Fruit fly (Drosophila melanogaster): ENCODE data around the gene CG2258.
A peak's percentile ranks its signal among the peaks of the same experiment; 100 is the strongest.

The CG2258 gene

DNA sequence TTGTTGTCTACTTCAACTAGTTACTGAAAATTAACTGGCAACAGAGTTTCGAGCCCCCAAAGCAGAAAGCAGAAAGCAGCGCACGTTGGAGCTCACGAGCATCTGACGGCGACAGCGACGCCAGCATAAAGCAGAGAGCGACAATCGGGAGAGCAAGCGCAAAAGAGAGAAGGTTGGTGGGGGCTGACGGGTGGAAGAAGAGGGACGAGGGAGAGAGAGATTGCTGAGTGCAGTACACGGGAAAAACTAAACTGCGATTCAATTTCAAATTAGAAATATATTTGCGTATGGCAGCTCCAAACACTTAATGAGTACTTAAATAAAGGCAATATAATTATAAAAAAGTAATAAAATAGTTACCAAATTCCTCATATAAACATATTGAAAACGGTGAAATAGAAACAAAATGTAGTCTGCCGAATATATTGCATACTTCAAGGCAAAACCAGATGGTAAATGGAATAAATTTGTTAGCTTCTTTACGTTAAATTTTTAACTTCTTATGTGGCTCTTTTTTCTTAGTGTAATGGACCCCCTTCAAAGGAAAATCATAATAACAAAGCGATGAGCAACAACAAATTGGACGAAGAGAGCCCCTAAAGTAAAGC lies 9.7 kb downstream of the CG2258 start (continued):
- TF ChIP-seq CG6272 (GFP tag; IDR thresholded peaks at IDR 0.05) (peak; percentile 90), lov (optimal IDR thresholded peaks at IDR 0.05) (no peak), lov (GFP tag; IDR thresholded peaks at IDR 0.05) (peak; percentile 75; the same call in 2 of the 3 replicates), Sry-β (GFP tag; optimal IDR thresholded peaks at IDR 0.05) (peak; percentile 57), CG8924 (tag; optimal IDR thresholded peaks at IDR 0.05) (peak; percentile 97), gcm (GFP tag; optimal IDR thresholded peaks at IDR 0.05) (peak; percentile 93), mam (GFP tag; optimal IDR thresholded peaks at IDR 0.05) (peak; percentile 86), CG4617 (GFP tag; optimal IDR thresholded peaks at IDR 0.05; ENCODE audit: borderline replicate concordance) (peak; percentile 68), Ptx1 (GFP tag; IDR thresholded peaks at IDR 0.05) (peak; percentile 96), Tbp (GFP tag; optimal IDR thresholded peaks at IDR 0.05) (no peak), her (GFP tag; optimal IDR thresholded peaks at IDR 0.05) (peak; percentile 57), gem (tag; optimal IDR thresholded peaks at IDR 0.05) (peak; percentile 98), pros (GFP tag; optimal IDR thresholded peaks at IDR 0.05) (peak; percentile 66), bigmax (GFP tag; optimal IDR thresholded peaks at IDR 0.05) (no peak), CG14860 (GFP tag; IDR thresholded peaks at IDR 0.05; ENCODE audit: partially characterized antibody) (no peak), pb (GFP tag; optimal IDR thresholded peaks at IDR 0.05) (peak; percentile 61), Bgb (GFP tag; IDR thresholded peaks at IDR 0.05; ENCODE audit: partially characterized antibody) (0 out of 2 replicates have a peak, but pooled peaks have one; percentile 17), NC2β (GFP tag; optimal IDR thresholded peaks at IDR 0.05) (peak; percentile 68), wek (GFP tag; optimal IDR thresholded peaks at IDR 0.05) (peak; percentile 75), Stat92E (GFP tag; optimal IDR thresholded peaks at IDR 0.05) (peak in 1 of 3 experiments; percentile 90), CG2129 (GFP tag; IDR thresholded peaks at IDR 0.05; ENCODE audit: partially characterized antibody) (no peak), CG17912 (GFP tag; optimal IDR thresholded peaks at IDR 0.05) (peak; percentile 81), CG5180 (GFP tag; optimal IDR thresholded peaks at IDR 0.05) (peak; percentile 90), CG8944 (GFP tag; optimal IDR thresholded peaks at IDR 0.05) (peak; percentile 76), btn (GFP tag; optimal IDR thresholded peaks at IDR 0.05) (peak; percentile 6), maf-S (GFP tag; optimal IDR thresholded peaks at IDR 0.05) (peak; percentile 77), emc (GFP tag; optimal IDR thresholded peaks at IDR 0.05) (peak; percentile 60), CG3407 (GFP tag; optimal IDR thresholded peaks at IDR 0.05) (peak; percentile 89), Dek (tag; optimal IDR thresholded peaks at IDR 0.05) (peak; percentile 94), CG11723 (GFP tag; optimal IDR thresholded peaks at IDR 0.05) (peak; percentile 92), slbo (GFP tag; IDR thresholded peaks at IDR 0.05) (peak; percentile 92), CG2875 (GFP tag; optimal IDR thresholded peaks at IDR 0.05) (peak; percentile 89), CG31388 (GFP tag; optimal IDR thresholded peaks at IDR 0.05) (peak; percentile 78), sc (optimal IDR thresholded peaks at IDR 0.05) (no peak), sc (GFP tag; optimal IDR thresholded peaks at IDR 0.05) (peak; percentile 91), z (GFP tag; IDR thresholded peaks at IDR 0.05) (peak; percentile 48; the same call in 1 of the 3 replicates), CG11696 (GFP tag; IDR thresholded peaks at IDR 0.05) (peak; percentile 57; the same call in 1 of the 2 replicates), en (GFP tag; optimal IDR thresholded peaks at IDR 0.05) (peak; percentile 30), CG11398 (GFP tag; optimal IDR thresholded peaks at IDR 0.05) (peak; percentile 43), CG18262 (tag; optimal IDR thresholded peaks at IDR 0.05) (peak; percentile 97), D (optimal IDR thresholded peaks at IDR 0.05) (no peak), D (GFP tag; optimal IDR thresholded peaks at IDR 0.05) (peak; percentile 96), CG18619 (GFP tag; optimal IDR thresholded peaks at IDR 0.05) (peak; percentile 95), CG17359 (tag; optimal IDR thresholded peaks at IDR 0.05) (peak; percentile 96), CG10366 (GFP tag; IDR thresholded peaks at IDR 0.05) (peak; percentile 90), CG16779 (GFP tag; IDR thresholded peaks at IDR 0.05) (0 out of 2 replicates have a peak, but pooled peaks have one; percentile 40), CrebB (tag; optimal IDR thresholded peaks at IDR 0.05) (peak; percentile 92), CG34422 (GFP tag; IDR thresholded peaks at IDR 0.05) (peak; percentile 92), jumu (GFP tag; optimal IDR thresholded peaks at IDR 0.05) (peak; percentile 76), gsb-n (tag; optimal IDR thresholded peaks at IDR 0.05) (peak; percentile 92)

Measured in whole organism, embryonic.